Fruit fly (Drosophila melanogaster): Measurements from ENCODE around the gene CG8539.

Gene CG8539

DNA sequence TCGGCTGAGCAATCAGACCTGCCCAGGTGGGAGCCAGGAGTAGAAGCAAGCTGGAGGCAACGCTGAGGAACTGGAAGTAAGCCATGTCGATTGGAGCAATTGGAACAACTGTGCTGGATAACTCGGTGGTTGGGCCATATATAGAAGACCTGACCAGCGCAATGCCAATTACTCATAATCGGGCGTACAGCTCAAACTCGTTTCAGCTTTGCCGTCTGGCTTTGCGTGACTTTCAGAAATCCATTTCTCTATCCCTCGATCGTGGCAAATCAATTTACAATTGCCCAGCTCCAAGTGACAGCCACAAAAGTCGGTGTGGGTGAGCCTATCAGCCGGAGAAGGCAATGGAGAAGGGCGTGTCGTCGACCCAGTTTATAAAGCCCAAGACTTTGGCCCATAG lies 7.5 kb upstream of the CG8539 start, which contains the start of gene CG7548:
Gene CG7548 (minus strand): TSS at position 101 of the 400 bp plus-strand sequence.
- no peak for TF ChIP-seq CG31365 (tag; optimal IDR thresholded peaks at IDR 0.05)
- TF ChIP-seq kni (GFP tag; optimal IDR thresholded peaks at IDR 0.05) = no peak
- no peak for TF ChIP-seq CG18599 (GFP tag; optimal IDR thresholded peaks at IDR 0.05)
- TF ChIP-seq CG4328 (GFP tag; optimal IDR thresholded peaks at IDR 0.05) = no peak
- no peak for TF ChIP-seq CG14860 (GFP tag; IDR thresholded peaks at IDR 0.05; ENCODE audit: partially characterized antibody)
- TF ChIP-seq CG31388 (GFP tag; optimal IDR thresholded peaks at IDR 0.05) = no peak
- TF ChIP-seq CG10565 (GFP tag; optimal IDR thresholded peaks at IDR 0.05) = no peak

DNA sequence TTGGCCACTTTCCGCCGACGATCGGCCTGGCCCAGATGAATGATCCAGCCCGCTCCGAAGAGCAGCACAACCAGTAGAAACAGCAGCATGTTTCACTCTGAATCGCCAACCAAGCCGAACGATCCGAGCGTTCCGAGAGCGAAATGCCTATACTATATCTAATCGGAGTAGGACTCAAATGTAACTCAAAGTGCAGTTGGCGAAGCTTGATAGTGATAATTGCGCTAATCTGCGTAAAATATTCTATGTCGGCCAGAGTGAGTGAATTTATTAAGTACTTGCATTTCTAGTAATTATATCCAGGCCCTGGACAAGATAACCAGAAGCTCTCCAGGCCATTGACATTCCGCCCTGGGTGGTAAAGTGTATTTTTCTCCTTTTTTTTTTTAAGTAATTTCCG lies 2.5 kb downstream of the CG8539 start, which contains the start of gene Cyp4d8:
Gene Cyp4d8 (minus strand): TSS at position 101 of the 400 bp plus-strand sequence.
- TF ChIP-seq gcm (GFP tag; optimal IDR thresholded peaks at IDR 0.05) (no peak), Ets65A (GFP tag) (peak; percentile 46)

DNA sequence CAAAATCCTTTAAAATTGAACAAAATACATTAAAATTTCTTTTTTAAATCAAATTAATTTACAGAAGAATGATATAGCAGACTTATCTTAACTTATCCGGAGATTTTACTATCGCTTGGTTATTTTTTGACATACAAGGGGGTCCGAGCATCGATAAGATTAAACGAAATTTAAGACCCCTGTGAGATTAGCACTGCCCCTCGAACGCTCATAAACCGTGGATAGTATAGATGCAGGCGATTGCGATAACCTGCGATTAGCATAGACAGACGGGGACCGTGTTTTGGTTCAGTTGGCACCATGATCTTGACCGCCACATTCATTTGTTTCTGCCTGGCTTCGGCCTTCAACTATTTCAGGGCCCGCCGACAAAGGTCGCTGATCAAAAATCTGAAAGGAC lies 7.1 kb downstream of the CG8539 start, which contains the start of gene Cyp316a1:
Gene Cyp316a1 (plus strand): TSS at position 301 of the 400 bp plus-strand sequence.
- no peak for TF ChIP-seq grau (tag; optimal IDR thresholded peaks at IDR 0.05)
- peak; percentile 6 for TF ChIP-seq CG11504 (tag; optimal IDR thresholded peaks at IDR 0.05)

DNA sequence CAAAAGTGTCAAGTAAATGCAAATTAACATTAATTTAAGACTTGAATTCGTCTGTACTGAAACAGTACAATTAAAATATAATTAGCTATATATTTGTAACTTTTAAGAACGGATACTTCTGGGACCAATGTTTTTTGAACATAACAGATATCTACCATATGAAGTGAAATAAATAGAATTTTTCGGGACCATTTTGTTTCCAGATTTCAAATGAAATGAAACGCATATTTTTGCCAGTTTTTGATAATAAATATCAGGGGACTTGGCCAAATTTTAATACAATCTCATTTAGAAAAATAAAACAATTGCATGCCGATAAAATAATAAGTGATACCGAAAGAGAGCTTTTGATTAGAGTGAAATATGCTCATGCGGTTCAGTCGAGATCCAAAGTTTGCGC lies 13.0 kb downstream of the CG8539 start, which contains the start of gene mthl6:
Gene mthl6 (plus strand): TSS at position 301 of the 400 bp plus-strand sequence.
- no peak for TF ChIP-seq CG11456 (GFP tag; IDR thresholded peaks at IDR 0.05)
- no peak for TF ChIP-seq Meics (GFP tag; optimal IDR thresholded peaks at IDR 0.05)
- no peak for TF ChIP-seq TFAM (GFP tag; optimal IDR thresholded peaks at IDR 0.05)
- no peak for TF ChIP-seq abd-A (tag; optimal IDR thresholded peaks at IDR 0.05)
- TF ChIP-seq sens (GFP tag) = no peak

DNA sequence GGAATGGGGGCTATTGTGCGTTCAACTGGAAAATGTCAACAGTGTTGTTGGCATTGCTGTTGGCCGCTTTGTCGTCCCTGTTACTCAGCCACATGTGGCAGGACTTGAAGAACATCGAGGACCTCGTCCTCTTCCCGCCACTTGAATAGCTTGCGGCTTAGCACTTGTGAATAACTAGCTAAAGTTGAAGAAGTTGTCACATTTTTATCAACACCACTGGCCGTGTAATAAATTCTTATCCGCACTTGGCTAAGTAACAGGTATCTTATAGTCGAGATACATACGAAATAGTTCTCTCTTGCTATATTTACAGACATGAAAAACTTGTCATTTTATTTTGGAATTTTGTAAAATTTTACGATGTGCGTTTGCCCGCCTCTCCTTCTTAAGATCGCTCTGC lies 23.4 kb downstream of the CG8539 start, which contains the start of gene CG43292:
Gene CG43292 (plus strand): TSS at position 301 of the 400 bp plus-strand sequence.
- no peak for TF ChIP-seq sob (GFP tag; IDR thresholded peaks at IDR 0.05)
- no peak for TF ChIP-seq Nf-YA (GFP tag; IDR thresholded peaks at IDR 0.05)
- no peak for TF ChIP-seq crc (GFP tag; optimal IDR thresholded peaks at IDR 0.05)
- no peak for TF ChIP-seq bcd (GFP tag; optimal IDR thresholded peaks at IDR 0.05)
- TF ChIP-seq Blimp-1 (GFP tag; optimal IDR thresholded peaks at IDR 0.05) = no peak
- no peak for TF ChIP-seq CG18262 (tag; optimal IDR thresholded peaks at IDR 0.05)
- no peak for TF ChIP-seq CG3065 (GFP tag; optimal IDR thresholded peaks at IDR 0.05)
- TF ChIP-seq CG30020 (tag; optimal IDR thresholded peaks at IDR 0.05) = no peak
- no peak for TF ChIP-seq toy (GFP tag; IDR thresholded peaks at IDR 0.05)
- TF ChIP-seq Ada2b (GFP tag; IDR thresholded peaks at IDR 0.05) = no peak

DNA sequence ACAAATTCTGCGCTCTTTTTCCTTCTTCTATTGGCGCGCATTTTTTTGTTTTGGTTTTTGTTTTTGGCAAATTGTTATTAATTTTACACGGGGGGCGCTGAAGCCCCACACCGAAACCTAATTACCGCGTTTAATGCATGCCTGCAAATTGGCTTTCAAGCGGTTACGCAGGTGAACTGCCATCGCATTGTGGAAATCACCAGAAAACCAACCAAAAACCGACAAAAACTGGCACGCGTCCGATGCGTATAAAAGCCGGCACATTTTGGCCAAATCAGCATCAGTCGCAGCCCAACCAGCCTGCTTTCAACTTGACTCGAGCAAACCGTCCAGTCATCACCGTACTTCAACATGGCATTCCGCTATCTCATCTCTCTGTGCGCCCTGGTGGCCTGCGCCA lies 27.4 kb downstream of the CG8539 start, which contains the start of gene CG8541:
Gene CG8541 (plus strand): TSS at position 301 of the 400 bp plus-strand sequence.
- TF ChIP-seq mld (GFP tag; IDR thresholded peaks at IDR 0.05; ENCODE audit: partially characterized antibody) (no peak), CG5953 (GFP tag; IDR thresholded peaks at IDR 0.05) (no peak), ssp (GFP tag; IDR thresholded peaks at IDR 0.05) (peak; percentile 12; the same call in 1 of the 2 replicates), Lhr (GFP tag; optimal IDR thresholded peaks at IDR 0.05) (no peak), ase (GFP tag; IDR thresholded peaks at IDR 0.05) (no peak), dati (GFP tag; IDR thresholded peaks at IDR 0.05) (no peak)
